Fruit fly (Drosophila melanogaster): ENCODE measurements around the gene CG3857.
A peak's percentile ranks its signal among the peaks of the same experiment; 100 is the strongest.

The CG3857 gene

dm6 chrX:1944245-1945114 lies 4.6 kb upstream of the CG3857 start (continued):
- TF ChIP-seq amos (GFP tag; IDR thresholded peaks at IDR 0.05; ENCODE audit: partially characterized antibody), result no peak
- TF ChIP-seq peb (GFP tag; IDR thresholded peaks at IDR 0.05), result 0 out of 2 replicates have a peak, but pooled peaks have one; percentile 10
- TF ChIP-seq bigmax (GFP tag; optimal IDR thresholded peaks at IDR 0.05), result no peak
- no peak for TF ChIP-seq Spps (tag; optimal IDR thresholded peaks at IDR 0.05)
- TF ChIP-seq cg (GFP tag; optimal IDR thresholded peaks at IDR 0.05), result no peak
- no peak for TF ChIP-seq unc-4 (GFP tag; IDR thresholded peaks at IDR 0.05; ENCODE audit: partially characterized antibody)
- TF ChIP-seq Chrac-16 (GFP tag; optimal IDR thresholded peaks at IDR 0.05), result peak; percentile 49
- no peak for TF ChIP-seq CG8765 (GFP tag; IDR thresholded peaks at IDR 0.05)
- peak; percentile 2 for TF ChIP-seq CG16815 (GFP tag; optimal IDR thresholded peaks at IDR 0.05)
- peak in 1 of 2 experiments; percentile 51 for TF ChIP-seq Hr51 (GFP tag; optimal IDR thresholded peaks at IDR 0.05)
- TF ChIP-seq pho (GFP tag; optimal IDR thresholded peaks at IDR 0.05), result peak; percentile 14
- TF ChIP-seq az2 (GFP tag; optimal IDR thresholded peaks at IDR 0.05), result no peak
- peak; percentile 14 for TF ChIP-seq nmo (GFP tag; optimal IDR thresholded peaks at IDR 0.05)
- 0 out of 2 replicates have a peak, but pooled peaks have one; percentile 45 for TF ChIP-seq Rx (GFP tag; IDR thresholded peaks at IDR 0.05)
- peak; percentile 47; the same call in 2 of the 3 replicates for TF ChIP-seq CG11695 (GFP tag; IDR thresholded peaks at IDR 0.05)
- peak; percentile 25 for TF ChIP-seq CG13424 (tag; optimal IDR thresholded peaks at IDR 0.05)
- peak; percentile 42 for TF ChIP-seq Fer3 (tag; optimal IDR thresholded peaks at IDR 0.05)
- no peak for TF ChIP-seq CG17186 (GFP tag; optimal IDR thresholded peaks at IDR 0.05)
- TF ChIP-seq Dip3 (GFP tag; optimal IDR thresholded peaks at IDR 0.05), result peak; percentile 53
- no peak for TF ChIP-seq CG11398 (GFP tag; optimal IDR thresholded peaks at IDR 0.05)
- TF ChIP-seq schlank (tag; optimal IDR thresholded peaks at IDR 0.05), result no peak
- no peak for TF ChIP-seq GATAe (GFP tag; conservative IDR thresholded peaks at IDR 0.05)
- TF ChIP-seq CG5180 (GFP tag; optimal IDR thresholded peaks at IDR 0.05), result no peak
- TF ChIP-seq CG4328 (GFP tag; optimal IDR thresholded peaks at IDR 0.05), result no peak
- no peak for TF ChIP-seq CG17829 (tag; optimal IDR thresholded peaks at IDR 0.05)
- no peak for TF ChIP-seq corto (GFP tag; optimal IDR thresholded peaks at IDR 0.05)
- peak; percentile 71 for TF ChIP-seq Gug (GFP tag; IDR thresholded peaks at IDR 0.05)
- no peak for TF ChIP-seq zf30C (GFP tag; optimal IDR thresholded peaks at IDR 0.05)
- TF ChIP-seq CG13894 (tag; optimal IDR thresholded peaks at IDR 0.05), result peak; percentile 47
- no peak for TF ChIP-seq Bgb (GFP tag; IDR thresholded peaks at IDR 0.05; ENCODE audit: partially characterized antibody)
- no peak for TF ChIP-seq CG17802 (tag; optimal IDR thresholded peaks at IDR 0.05)
- no peak for TF ChIP-seq CG13775 (GFP tag; optimal IDR thresholded peaks at IDR 0.05)
- no peak for TF ChIP-seq CG7271 (tag; optimal IDR thresholded peaks at IDR 0.05)
- TF ChIP-seq CG3847 (GFP tag; IDR thresholded peaks at IDR 0.05), result peak; percentile 39; the same call in 1 of the 2 replicates
- no peak for TF ChIP-seq CG5245 (GFP tag; optimal IDR thresholded peaks at IDR 0.05)
- no peak for TF ChIP-seq CG42726 (GFP tag; IDR thresholded peaks at IDR 0.05; ENCODE audit: partially characterized antibody)
- TF ChIP-seq slou (GFP tag; optimal IDR thresholded peaks at IDR 0.05), result no peak
- TF ChIP-seq CG6765 (GFP tag; optimal IDR thresholded peaks at IDR 0.05), result no peak
- TF ChIP-seq scrt (GFP tag; optimal IDR thresholded peaks at IDR 0.05), result peak; percentile 46
- peak; percentile 42; the same call in 1 of the 2 replicates for TF ChIP-seq ssp (GFP tag; IDR thresholded peaks at IDR 0.05)
- no peak for TF ChIP-seq MTF-1 (GFP tag; optimal IDR thresholded peaks at IDR 0.05; ENCODE audit: borderline replicate concordance)
- peak; percentile 42 for TF ChIP-seq fu2 (GFP tag; optimal IDR thresholded peaks at IDR 0.05)
- no peak for TF ChIP-seq CG10209 (GFP tag; optimal IDR thresholded peaks at IDR 0.05)
- TF ChIP-seq CG4707 (GFP tag; optimal IDR thresholded peaks at IDR 0.05), result no peak
- no peak for TF ChIP-seq lov (optimal IDR thresholded peaks at IDR 0.05)
- TF ChIP-seq lov (GFP tag; IDR thresholded peaks at IDR 0.05), result no peak
- TF ChIP-seq Xbp1 (GFP tag; optimal IDR thresholded peaks at IDR 0.05), result peak; percentile 41
- TF ChIP-seq HLH4C (GFP tag; IDR thresholded peaks at IDR 0.05; ENCODE audit: partially characterized antibody), result no peak

All from whole organism, embryonic.